Worm (Caenorhabditis elegans): Measurements from ENCODE around the gene Y81B9A.2.

Y81B9A.2 gene

ce11 chrX:9225273-9225672 lies 41.3 kb downstream of the Y81B9A.2 start (continued):
- peak; percentile 63; the same call in 1 of the 2 replicates for TF ChIP-seq set-16 (GFP tag; IDR thresholded peaks at IDR 0.05)
- peak; percentile 34; the same call in 1 of the 2 replicates for TF ChIP-seq tra-1 (GFP tag; IDR thresholded peaks at IDR 0.05)
- TF ChIP-seq ZK546.5 (tag; optimal IDR thresholded peaks at IDR 0.05): no peak
- TF ChIP-seq hmg-1.1 (GFP tag; IDR thresholded peaks at IDR 0.05): peak; percentile 37; the same call in 1 of the 2 replicates
- peak; percentile 53 for TF ChIP-seq hlh-30 (tag; optimal IDR thresholded peaks at IDR 0.05; ENCODE audit: insufficient read depth)
- TF ChIP-seq mep-1 (tag; optimal IDR thresholded peaks at IDR 0.05): peak; percentile 64
- TF ChIP-seq nhr-48 (tag; optimal IDR thresholded peaks at IDR 0.05): peak; percentile 3
- peak; percentile 16 for TF ChIP-seq ztf-7 (tag; optimal IDR thresholded peaks at IDR 0.05)

- no peak for TF ChIP-seq lsy-2 (tag; optimal IDR thresholded peaks at IDR 0.05)
- peak; percentile 27 for TF ChIP-seq nhr-28 (tag; optimal IDR thresholded peaks at IDR 0.05)
These were observed 43.0 kb downstream of the Y81B9A.2 start for ce11 chrX:9226904-9227303.

ce11 chrX:9228441-9228840 lies 44.5 kb downstream of the Y81B9A.2 start:
- TF ChIP-seq mxl-3 (GFP tag; optimal IDR thresholded peaks at IDR 0.05) (peak; percentile 3), nhr-77 (tag; optimal IDR thresholded peaks at IDR 0.05) (no peak), dmd-9 (GFP tag; IDR thresholded peaks at IDR 0.05) (no peak), mep-1 (tag; optimal IDR thresholded peaks at IDR 0.05) (no peak), mdl-1 (tag; optimal IDR thresholded peaks at IDR 0.05) (peak in 1 of 2 experiments; percentile 9), nhr-237 (tag; optimal IDR thresholded peaks at IDR 0.05) (no peak), zip-2 (tag; optimal IDR thresholded peaks at IDR 0.05) (no peak), hlh-11 (tag; optimal IDR thresholded peaks at IDR 0.05) (peak; percentile 11), mdt-29 (GFP tag; IDR thresholded peaks at IDR 0.05) (no peak), nhr-76 (tag; optimal IDR thresholded peaks at IDR 0.05) (no peak), unc-62 (GFP tag; optimal IDR thresholded peaks at IDR 0.05 in 1 of 2) (peak in 1 of 2 experiments; percentile 87), unc-62 (tag; optimal IDR thresholded peaks at IDR 0.05) (no peak), pqm-1 (tag; optimal IDR thresholded peaks at IDR 0.05) (no peak)

- TF ChIP-seq Y75B8A.6 (GFP tag; IDR thresholded peaks at IDR 0.05): no peak
- TF ChIP-seq aha-1 (tag): peak; percentile 93
- TF ChIP-seq mep-1 (tag; optimal IDR thresholded peaks at IDR 0.05): no peak
- TF ChIP-seq daf-16 (GFP tag; optimal IDR thresholded peaks at IDR 0.05): no peak
- TF ChIP-seq daf-16 (tag; optimal IDR thresholded peaks at IDR 0.05): no peak
These were observed 46.4 kb downstream of the Y81B9A.2 start for ce11 chrX:9230322-9230721.

ce11 chrX:9231556-9231955 lies 47.6 kb downstream of the Y81B9A.2 start:
- TF ChIP-seq pqm-1 (tag; optimal IDR thresholded peaks at IDR 0.05) (peak; percentile 60), nhr-28 (tag; optimal IDR thresholded peaks at IDR 0.05) (peak; percentile 53), unc-62 (GFP tag; optimal IDR thresholded peaks at IDR 0.05 in 1 of 2) (peak in 1 of 2 experiments; percentile 78), unc-62 (tag; optimal IDR thresholded peaks at IDR 0.05) (no peak), mxl-3 (GFP tag; optimal IDR thresholded peaks at IDR 0.05) (no peak), daf-16 (GFP tag; optimal IDR thresholded peaks at IDR 0.05) (no peak), daf-16 (tag; optimal IDR thresholded peaks at IDR 0.05) (peak; percentile 30)

- TF ChIP-seq vab-7 (GFP tag; IDR thresholded peaks at IDR 0.05) (no peak), arid-1 (GFP tag; conservative IDR thresholded peaks at IDR 0.05) (no peak), mes-2 (tag; optimal IDR thresholded peaks at IDR 0.05; ENCODE audit: poor library complexity, severe bottlenecking) (no peak), attf-4 (tag; optimal IDR thresholded peaks at IDR 0.05) (no peak), rbr-2 (tag; optimal IDR thresholded peaks at IDR 0.05) (no peak), ceh-32 (tag; optimal IDR thresholded peaks at IDR 0.05; ENCODE audit: poor library complexity) (no peak), dpl-1 (GFP tag; optimal IDR thresholded peaks at IDR 0.05) (no peak)
These were observed 48.1 kb downstream of the Y81B9A.2 start, which contains the start of gene vav-1 for ce11 chrX:9232037-9232436. vav-1 (minus strand) TSS chrX:9232137.

All from whole organism, L4 larva.